Fruit fly (Drosophila melanogaster) whole organism, embryonic: Measurements from ENCODE around the gene CG1910.

Experiments
- Asciz ChIP-seq: fragments of 200-800 bp; sonication (Bioruptor generic); optimal IDR thresholded peaks from 2 replicates; lab custom pipeline; 2017; ENCODE audit warnings: missing biosample characterization, mild to moderate bottlenecking, missing genetic modification characterization, missing genetic modification reagents
- Atf3 ChIP-seq: fragments of 200-800 bp; sonication (Bioruptor generic); optimal IDR thresholded peaks from 3 replicates; lab custom pipeline; 2016; ENCODE audit warnings: missing biosample characterization, missing genetic modification characterization
- CG10462 ChIP-seq: fragments of 200-800 bp; sonication (Bioruptor generic); optimal IDR thresholded peaks from 2 replicates; lab custom pipeline; 2016; ENCODE audit warnings: missing biosample characterization, missing genetic modification characterization
- CG10979 ChIP-seq: fragments of 200-800 bp; sonication (Bioruptor generic); optimal IDR thresholded peaks from 2 replicates; lab custom pipeline; 2018; ENCODE audit warnings: missing biosample characterization, mild to moderate bottlenecking, missing genetic modification characterization, moderate library complexity
- CG12071 ChIP-seq: fragments of 200-800 bp; sonication (Bioruptor generic); optimal IDR thresholded peaks from 3 replicates; lab custom pipeline; 2018; ENCODE audit warnings: missing biosample characterization, mild to moderate bottlenecking, missing genetic modification characterization
- CG12769 ChIP-seq: fragments of 200-800 bp; sonication (Bioruptor generic); optimal IDR thresholded peaks from 2 replicates; lab custom pipeline; 2019; ENCODE audit warnings: missing biosample characterization, mild to moderate bottlenecking, missing genetic modification characterization, moderate library complexity
- CG15514 ChIP-seq: fragments of 200-800 bp; sonication (Bioruptor generic); optimal IDR thresholded peaks from 3 replicates; lab custom pipeline; 2017; ENCODE audit warnings: missing biosample characterization, missing genetic modification characterization, mild to moderate bottlenecking, moderate library complexity, missing genetic modification reagents
- CG17186 ChIP-seq: fragments of 200-800 bp; sonication (Bioruptor generic); optimal IDR thresholded peaks from 3 replicates; lab custom pipeline; 2017; ENCODE audit warnings: missing biosample characterization, missing genetic modification reagents, missing genetic modification characterization
- CG17385 ChIP-seq: fragments of 200-800 bp; sonication (Bioruptor generic); optimal IDR thresholded peaks from 3 replicates; lab custom pipeline; 2018; ENCODE audit warnings: missing biosample characterization, mild to moderate bottlenecking, missing genetic modification characterization
- CG30020 ChIP-seq: fragments of 200-800 bp; optimal IDR thresholded peaks from 2 replicates; lab custom pipeline; 2019; ENCODE audit warnings: missing biosample characterization, mild to moderate bottlenecking, missing genetic modification characterization, moderate library complexity
- CG31365 ChIP-seq: fragments of 200-800 bp; sonication (Bioruptor generic); optimal IDR thresholded peaks from 2 replicates; lab custom pipeline; 2018; ENCODE audit warnings: missing biosample characterization, mild to moderate bottlenecking, missing genetic modification characterization
- CG32772 ChIP-seq: fragments of 200-800 bp; sonication (Bioruptor generic); IDR thresholded peaks from 2 replicates; pipeline ENCODE4 v1.3.6; 2022; ENCODE audit warnings: missing biosample characterization, missing genetic modification characterization
- CG33557 ChIP-seq: fragments of 200-800 bp; sonication (Bioruptor generic); optimal IDR thresholded peaks from 2 replicates; lab custom pipeline; 2019; ENCODE audit warnings: missing biosample characterization, mild to moderate bottlenecking, missing genetic modification characterization, moderate library complexity
- CG4617 ChIP-seq: fragments of 200-800 bp; sonication (Bioruptor generic); optimal IDR thresholded peaks from 3 replicates; lab custom pipeline; 2016; ENCODE audit warnings: missing biosample characterization, missing genetic modification characterization, borderline replicate concordance
- CG5953 ChIP-seq: fragments of 200-800 bp; sonication (Bioruptor generic); IDR thresholded peaks from 2 replicates; pipeline ENCODE4 v1.3.6; 2022; ENCODE audit warnings: missing biosample characterization, missing genetic modification characterization
- CG6683 ChIP-seq: fragments of 200-800 bp; sonication (Bioruptor generic); optimal IDR thresholded peaks from 2 replicates; lab custom pipeline; 2017; ENCODE audit warnings: missing biosample characterization, mild to moderate bottlenecking, missing genetic modification characterization, missing genetic modification reagents
- CG8388 ChIP-seq: fragments of 200-800 bp; sonication (Bioruptor generic); optimal IDR thresholded peaks from 2 replicates; lab custom pipeline; 2019; ENCODE audit warnings: missing biosample characterization, mild to moderate bottlenecking, missing genetic modification characterization, moderate library complexity
- CG9932 ChIP-seq: fragments of 200-800 bp; sonication (Bioruptor generic); IDR thresholded peaks from 2 replicates; pipeline ENCODE4 v1.3.6; 2022; ENCODE audit warnings: missing biosample characterization, missing genetic modification characterization
- CrebB ChIP-seq: fragments of 200-800 bp; sonication (Bioruptor generic); optimal IDR thresholded peaks from 3 replicates; lab custom pipeline; 2018; ENCODE audit warnings: missing biosample characterization, mild to moderate bottlenecking, missing genetic modification characterization
- Dek ChIP-seq: fragments of 200-800 bp; sonication (Bioruptor generic); optimal IDR thresholded peaks from 3 replicates; lab custom pipeline; 2019; ENCODE audit warnings: missing biosample characterization, mild to moderate bottlenecking, missing genetic modification characterization, moderate library complexity
- Dll ChIP-seq: fragments of 200-800 bp; sonication (Bioruptor generic); IDR thresholded peaks from 4 replicates; pipeline ENCODE4 v1.3.6; 2022; ENCODE audit warnings: missing biosample characterization, missing genetic modification characterization; ENCODE audit not compliant: partially characterized antibody
- Doc3 ChIP-seq: fragments of 200-800 bp; sonication (Bioruptor generic); IDR thresholded peaks from 3 replicates; pipeline ENCODE4 v1.3.6; 2022; ENCODE audit warnings: missing biosample characterization, missing genetic modification characterization; ENCODE audit not compliant: partially characterized antibody
- E2f2 ChIP-seq: fragments of 200-800 bp; sonication (Bioruptor generic); IDR thresholded peaks from 2 replicates; pipeline ENCODE4 v1.3.6; 2022; ENCODE audit warnings: missing biosample characterization, missing genetic modification characterization
- Gug ChIP-seq: fragments of 200-800 bp; sonication (Bioruptor generic); IDR thresholded peaks from 4 replicates; pipeline ENCODE4 v1.3.6; 2022; ENCODE audit warnings: missing biosample characterization, missing genetic modification characterization
- HmgZ ChIP-seq: fragments of 200-800 bp; sonication (Bioruptor generic); optimal IDR thresholded peaks from 2 replicates; lab custom pipeline; 2018; ENCODE audit warnings: missing biosample characterization, mild to moderate bottlenecking, missing genetic modification characterization
- MBD-R2 ChIP-seq: fragments of 200-800 bp; sonication (Bioruptor generic); IDR thresholded peaks from 2 replicates; pipeline ENCODE4 v1.3.6; 2022; ENCODE audit warnings: missing biosample characterization, missing genetic modification characterization
- MESR4 ChIP-seq: fragments of 200-800 bp; sonication (Bioruptor generic); optimal IDR thresholded peaks from 2 replicates; lab custom pipeline; 2018; ENCODE audit warnings: missing biosample characterization, mild to moderate bottlenecking, missing genetic modification characterization, moderate library complexity
- Mad ChIP-seq: fragments of 200-800 bp; sonication (Bioruptor generic); optimal IDR thresholded peaks from 2 replicates; lab custom pipeline; 2016; ENCODE audit warnings: missing biosample characterization, missing genetic modification characterization
- Rfx ChIP-seq: fragments of 200-800 bp; sonication (Bioruptor generic); IDR thresholded peaks from 2 replicates; pipeline ENCODE4 v1.3.6; 2022; ENCODE audit warnings: missing biosample characterization, missing genetic modification characterization
- Sin3A ChIP-seq: fragments of >200 bp; optimal IDR thresholded peaks from 2 replicates; lab custom pipeline; 2018
- Six4 ChIP-seq: fragments of 200-800 bp; sonication (Bioruptor generic); optimal IDR thresholded peaks from 2 replicates; lab custom pipeline; 2016; ENCODE audit warnings: missing biosample characterization, missing genetic modification characterization
- aop ChIP-seq: fragments of 200-800 bp; sonication (Bioruptor generic); IDR thresholded peaks from 2 replicates; pipeline ENCODE4 v1.3.6; 2022; ENCODE audit warnings: missing biosample characterization, missing genetic modification characterization
- bsh ChIP-seq, 2 experiments: fragments of 200-800 bp; sonication (Bioruptor generic); optimal IDR thresholded peaks; 2 replicates each; lab custom pipeline; 2017 to 2018; ENCODE audit warnings: mild to moderate bottlenecking in 2 of 2, missing biosample characterization in 2 of 2, missing genetic modification characterization in 2 of 2, moderate library complexity in 1 of 2
- caup ChIP-seq: fragments of 200-800 bp; sonication (Bioruptor generic); optimal IDR thresholded peaks from 3 replicates; lab custom pipeline; 2017; ENCODE audit warnings: missing biosample characterization, mild to moderate bottlenecking, missing genetic modification characterization, moderate library complexity; ENCODE audit not compliant: severe bottlenecking
- dpn ChIP-seq, 2 experiments: fragments of 200-800 bp; sonication (Bioruptor generic); optimal IDR thresholded peaks; 3 replicates each; lab custom pipeline; 2016; ENCODE audit warnings: missing biosample characterization in 2 of 2, missing genetic modification characterization in 2 of 2
- esg ChIP-seq: fragments of 200-800 bp; sonication (Bioruptor generic); conservative IDR thresholded peaks from 2 replicates; pipeline ENCODE4 v1.3.6; 2022; ENCODE audit warnings: missing biosample characterization, missing genetic modification characterization
- grn ChIP-seq: fragments of 200-800 bp; sonication (Bioruptor generic); optimal IDR thresholded peaks from 3 replicates; lab custom pipeline; 2017; ENCODE audit warnings: missing biosample characterization, missing genetic modification characterization
- ham ChIP-seq: fragments of 200-800 bp; sonication (Bioruptor generic); IDR thresholded peaks from 2 replicates; pipeline ENCODE4 v1.3.6; 2022; ENCODE audit warnings: missing biosample characterization, missing genetic modification characterization
- ind ChIP-seq: fragments of 200-800 bp; sonication (Bioruptor generic); optimal IDR thresholded peaks from 3 replicates; lab custom pipeline; 2016; ENCODE audit warnings: missing biosample characterization, missing genetic modification characterization
- inv ChIP-seq: fragments of 200-800 bp; sonication (Bioruptor generic); IDR thresholded peaks from 2 replicates; pipeline ENCODE4 v1.3.6; 2022; ENCODE audit warnings: missing biosample characterization, missing genetic modification characterization; ENCODE audit not compliant: partially characterized antibody
- lbe ChIP-seq: fragments of 200-800 bp; sonication (Bioruptor generic); optimal IDR thresholded peaks from 2 replicates; lab custom pipeline; 2016; ENCODE audit warnings: missing biosample characterization, mild to moderate bottlenecking, missing genetic modification characterization
- nerfin-2 ChIP-seq: fragments of 200-800 bp; sonication (Bioruptor generic); IDR thresholded peaks from 2 replicates; pipeline ENCODE4 v1.3.6; 2022; ENCODE audit warnings: missing biosample characterization, missing genetic modification characterization; ENCODE audit not compliant: partially characterized antibody
- nmo ChIP-seq: fragments of 200-800 bp; sonication (Bioruptor generic); optimal IDR thresholded peaks from 2 replicates; lab custom pipeline; 2018; ENCODE audit warnings: missing biosample characterization, mild to moderate bottlenecking, missing genetic modification characterization, moderate library complexity
- sens ChIP-seq: fragments of 200-800 bp; sonication (Bioruptor generic); peaks from one replicate; lab custom pipeline; 2016; ENCODE audit warnings: missing biosample characterization, missing genetic modification characterization
- sug ChIP-seq: fragments of 200-800 bp; optimal IDR thresholded peaks from 2 replicates; lab custom pipeline; 2019; ENCODE audit warnings: missing biosample characterization, mild to moderate bottlenecking, missing genetic modification characterization, moderate library complexity
- tna ChIP-seq: fragments of 200-800 bp; sonication (Bioruptor generic); IDR thresholded peaks from 2 replicates; pipeline ENCODE4 v1.3.6; 2022; ENCODE audit warnings: missing biosample characterization, missing genetic modification characterization; ENCODE audit not compliant: partially characterized antibody
- unc-4 ChIP-seq: fragments of 200-800 bp; sonication (Bioruptor generic); IDR thresholded peaks from 2 replicates; pipeline ENCODE4 v1.3.6; 2022; ENCODE audit warnings: missing biosample characterization, missing genetic modification characterization; ENCODE audit not compliant: partially characterized antibody

CG1910 gene

DNA sequence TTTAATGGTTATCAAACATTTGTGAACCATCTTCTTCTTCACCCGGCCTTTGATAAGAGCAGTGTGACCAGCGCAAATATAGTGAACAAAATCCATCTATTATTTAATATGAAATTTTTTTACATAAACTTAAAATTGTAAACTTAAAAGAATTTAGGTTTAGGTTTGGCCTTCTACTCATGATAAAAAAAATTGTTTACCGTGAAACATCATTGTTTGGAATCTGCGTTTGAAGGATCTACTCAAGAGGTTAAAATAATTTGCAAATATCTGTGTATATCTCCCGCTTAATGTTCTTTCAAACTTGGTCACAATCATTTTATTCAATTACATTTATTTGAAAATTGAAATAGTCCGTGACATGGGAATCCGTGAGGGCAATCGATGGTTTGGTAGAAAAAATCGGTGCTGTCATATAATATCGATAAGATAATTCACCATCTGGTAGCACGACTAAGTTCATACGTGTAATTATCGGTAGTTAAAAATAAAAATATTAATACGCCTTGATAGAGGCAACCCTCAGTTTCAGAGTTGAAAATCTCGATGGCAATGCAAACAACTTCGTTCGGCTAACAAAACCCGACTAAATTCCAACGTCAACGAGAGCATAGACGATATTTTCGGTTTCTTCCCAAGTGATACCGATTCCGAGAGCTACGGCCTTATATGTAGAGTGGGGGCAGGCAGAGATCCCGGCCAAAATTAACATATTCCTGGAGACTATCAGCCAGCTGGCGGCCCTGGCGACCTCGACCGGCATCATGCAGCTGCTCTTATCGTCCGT, 24.5 kb downstream of the CG1910 start, which contains the start of the genes betaGlu and sip3 (continued):
- TF ChIP-seq CG10462 (GFP tag; lab: Kevin White, UChicago) (no peak), Six4 (GFP tag; lab: Kevin White, UChicago) (peak; percentile 6), CG15514 (GFP tag; lab: Kevin White, UChicago) (peak; percentile 94), dpn (GFP tag; optimal IDR thresholded peaks at IDR 0.05; lab: Kevin White, UChicago) (peak; percentile 2 to 21), Rfx (peak; percentile 27; the same call in 1 of the 2 replicates), sug (tag; lab: Kevin White, UChicago) (peak; percentile 20), CG10979 (tag; lab: Kevin White, UChicago) (no peak), nmo (GFP tag; lab: Kevin White, UChicago) (peak; percentile 59), esg (GFP tag; lab: Robert Waterston, UW) (no peak), tna (GFP tag; lab: Robert Waterston, UW) (peak; percentile 93), CG17385 (GFP tag; lab: Kevin White, UChicago) (peak; percentile 96), Dek (peak; percentile 27), Gug (no peak), MESR4 (GFP tag; lab: Kevin White, UChicago) (peak; percentile 61), lbe (GFP tag; lab: Kevin White, UChicago) (peak; percentile 59), CG5953 (GFP tag; lab: Robert Waterston, UW) (no peak), CG30020 (peak; percentile 47), ind (GFP tag; lab: Kevin White, UChicago) (no peak), HmgZ (tag; lab: Kevin White, UChicago) (peak; percentile 43), Dll (peak; percentile 91), CG12769 (tag; lab: Kevin White, UChicago) (no peak), MBD-R2 (GFP tag; lab: Robert Waterston, UW) (peak; percentile 32), CG9932 (GFP tag; lab: Robert Waterston, UW) (peak; percentile 48; the same call in 1 of the 2 replicates), CG33557 (peak; percentile 8), sens (peak; percentile 83), grn (GFP tag; lab: Kevin White, UChicago) (peak; percentile 22), unc-4 (peak; percentile 89), nerfin-2 (GFP tag; lab: Robert Waterston, UW) (peak; percentile 91), Sin3A (lab: Kevin White, UChicago) (peak; percentile 27), CG4617 (peak; percentile 28), Doc3 (GFP tag; lab: Robert Waterston, UW) (peak; percentile 82), CG8388 (GFP tag; lab: Kevin White, UChicago) (peak; percentile 3)
- TF ChIP-seq, all 482 proteins: peak for 113

DNA sequence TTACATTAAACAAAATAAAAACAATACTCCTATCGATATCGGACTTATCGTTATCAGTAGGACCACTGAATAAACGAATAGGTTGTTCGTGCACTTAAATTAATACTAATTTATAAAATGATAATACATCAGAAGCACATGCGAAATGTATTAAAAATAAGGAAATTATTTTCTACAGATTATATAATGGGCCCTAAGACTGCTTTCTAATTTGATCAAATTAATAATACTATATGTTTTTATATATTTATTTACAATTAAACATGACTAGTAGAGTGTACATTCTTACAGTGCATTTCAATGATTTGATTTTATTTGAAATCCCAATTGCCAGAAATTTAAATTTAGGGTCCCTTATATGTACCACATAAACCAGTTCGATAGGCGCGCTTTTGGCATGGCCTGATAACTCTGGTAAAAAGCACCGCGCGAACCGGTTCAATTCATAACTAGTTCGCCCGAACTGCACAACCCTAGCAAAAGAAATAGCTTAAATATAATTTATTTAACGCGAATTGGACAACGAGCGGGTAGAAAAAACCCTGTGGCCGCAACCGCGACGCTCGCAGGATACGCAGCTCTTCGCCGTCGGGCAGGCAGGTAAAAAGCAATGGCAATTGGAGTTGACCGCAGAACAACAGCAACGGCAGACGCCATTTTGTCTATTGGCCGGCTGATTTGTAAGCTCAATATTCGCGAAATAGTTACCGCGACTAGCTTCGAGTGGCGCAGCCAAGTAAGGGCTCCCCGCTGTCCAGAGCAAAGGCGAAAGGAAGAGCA, 29.3 kb downstream of the CG1910 start, which contains the start of the genes CG2126 and faf:
Gene CG2126, minus strand, starts transcription at position 70 of the 780 bp plus-strand sequence.
Gene faf, plus strand, starts transcription at position 438 of the 780 bp plus-strand sequence.
- TF ChIP-seq CG9932 (GFP tag; lab: Robert Waterston, UW) (peak; percentile 87), Mad (GFP tag; lab: Kevin White, UChicago) (no peak), CG17186 (GFP tag; lab: Kevin White, UChicago) (peak; percentile 44), CrebB (tag; lab: Kevin White, UChicago) (no peak), ham (GFP tag; lab: Robert Waterston, UW) (no peak), CG32772 (GFP tag; lab: Robert Waterston, UW) (peak; percentile 79), inv (peak; percentile 31; the same call in 1 of the 2 replicates), CG31365 (no peak), bsh (GFP tag; optimal IDR thresholded peaks at IDR 0.05; lab: Kevin White, UChicago) (peak; percentile 15 to 79), aop (GFP tag; lab: Robert Waterston, UW) (no peak), CG6683 (GFP tag; lab: Kevin White, UChicago) (peak; percentile 56), E2f2 (GFP tag; lab: Robert Waterston, UW) (peak; percentile 51), Atf3 (peak; percentile 3), Asciz (no peak), CG12071 (GFP tag; lab: Kevin White, UChicago) (peak; percentile 9), caup (peak; percentile 73)
